Fruit fly (Drosophila melanogaster): ENCODE measurements around the gene Ance.

The Ance gene

dm6 chr2L:13905072-13905847 lies at the start of gene Ance (continued):
- TF ChIP-seq H2.0 (GFP tag; IDR thresholded peaks at IDR 0.05) (no peak), vfl (GFP tag; optimal IDR thresholded peaks at IDR 0.05) (no peak), cwo (GFP tag; optimal IDR thresholded peaks at IDR 0.05) (peak; percentile 45), lab (GFP tag; optimal IDR thresholded peaks at IDR 0.05) (peak; percentile 38), btn (GFP tag; optimal IDR thresholded peaks at IDR 0.05) (no peak), Pdp1 (GFP tag; optimal IDR thresholded peaks at IDR 0.05) (peak in 1 of 2 experiments; percentile 0), Hand (GFP tag; optimal IDR thresholded peaks at IDR 0.05) (peak; percentile 18), ro (GFP tag; IDR thresholded peaks at IDR 0.05) (no peak), fd3F (GFP tag; optimal IDR thresholded peaks at IDR 0.05) (peak; percentile 39), dati (GFP tag; IDR thresholded peaks at IDR 0.05) (no peak), CG1647 (GFP tag; optimal IDR thresholded peaks at IDR 0.05) (no peak), CG18619 (GFP tag; optimal IDR thresholded peaks at IDR 0.05) (peak; percentile 40), CG31388 (GFP tag; optimal IDR thresholded peaks at IDR 0.05) (no peak), Neu2 (GFP tag; optimal IDR thresholded peaks at IDR 0.05; ENCODE audit: borderline replicate concordance) (no peak), CG12155 (GFP tag; optimal IDR thresholded peaks at IDR 0.05) (peak; percentile 27), grn (GFP tag; optimal IDR thresholded peaks at IDR 0.05) (no peak), zfh2 (GFP tag; optimal IDR thresholded peaks at IDR 0.05) (peak; percentile 11), CG15601 (tag; optimal IDR thresholded peaks at IDR 0.05) (peak; percentile 44), fd102C (GFP tag; optimal IDR thresholded peaks at IDR 0.05) (no peak), CG9797 (GFP tag; optimal IDR thresholded peaks at IDR 0.05) (no peak), CG7987 (GFP tag; optimal IDR thresholded peaks at IDR 0.05) (no peak), CG5180 (GFP tag; optimal IDR thresholded peaks at IDR 0.05) (peak; percentile 26), oc (tag; optimal IDR thresholded peaks at IDR 0.05) (peak; percentile 62), CG6689 (GFP tag; IDR thresholded peaks at IDR 0.05) (peak; percentile 35), CG9727 (GFP tag; optimal IDR thresholded peaks at IDR 0.05) (peak; percentile 60), da (GFP tag; optimal IDR thresholded peaks at IDR 0.05) (no peak), bsh (GFP tag; optimal IDR thresholded peaks at IDR 0.05) (peak in 1 of 2 experiments; percentile 71), row (GFP tag; IDR thresholded peaks at IDR 0.05) (peak; percentile 77), CG17359 (tag; optimal IDR thresholded peaks at IDR 0.05) (peak; percentile 2), HLH4C (GFP tag; IDR thresholded peaks at IDR 0.05; ENCODE audit: partially characterized antibody) (no peak), Side (GFP tag; optimal IDR thresholded peaks at IDR 0.05) (no peak), CG18476 (GFP tag; optimal IDR thresholded peaks at IDR 0.05) (peak; percentile 32)

dm6 chr2L:13867653-13868052 lies 37.8 kb upstream of the Ance start:
- no peak for TF ChIP-seq CG14667 (GFP tag; IDR thresholded peaks at IDR 0.05)
- TF ChIP-seq CG3726 (GFP tag; IDR thresholded peaks at IDR 0.05): 0 out of 3 replicates have a peak, but pooled peaks have one; percentile 20
- no peak for TF ChIP-seq CG32532 (GFP tag; IDR thresholded peaks at IDR 0.05)
- TF ChIP-seq ham (GFP tag; IDR thresholded peaks at IDR 0.05): no peak
- TF ChIP-seq zen (tag; optimal IDR thresholded peaks at IDR 0.05): peak; percentile 61
- no peak for TF ChIP-seq CG1529 (GFP tag; optimal IDR thresholded peaks at IDR 0.05)
- no peak for TF ChIP-seq ab (GFP tag; optimal IDR thresholded peaks at IDR 0.05)
- no peak for TF ChIP-seq Dad (GFP tag; optimal IDR thresholded peaks at IDR 0.05)
- no peak for TF ChIP-seq CG10979 (tag; optimal IDR thresholded peaks at IDR 0.05)
- TF ChIP-seq Ets97D (GFP tag; optimal IDR thresholded peaks at IDR 0.05): no peak
- peak in 1 of 2 experiments; percentile 50 for TF ChIP-seq tll (GFP tag; optimal IDR thresholded peaks at IDR 0.05)

Data from whole organism, embryonic.